Fruit fly (Drosophila melanogaster): ENCODE data around the gene CASK.

dm6 chr3R:21845165-21845564 lies 22.7 kb upstream of the CASK start, which contains the start of gene Gr93c:
- TF ChIP-seq usp (GFP tag; optimal IDR thresholded peaks at IDR 0.05) (no peak), CG8478 (optimal IDR thresholded peaks at IDR 0.05) (no peak), psq (optimal IDR thresholded peaks at IDR 0.05) (no peak), pan (optimal IDR thresholded peaks at IDR 0.05) (no peak), EcR (GFP tag; optimal IDR thresholded peaks at IDR 0.05) (no peak)

Measured in whole organism.